Worm (Caenorhabditis elegans) whole organism, late embryonic: Measurements from ENCODE around the gene abu-13.

Source experiments
- F13H6.1 ChIP-seq: sonication (generic microtip); optimal IDR thresholded peaks from 2 replicates; lab custom pipeline; 2016; ENCODE audit warnings: missing genetic modification characterization, missing compliant biosample characterization
- ama-1 ChIP-seq: fragments of 150-350 bp; optimal IDR thresholded peaks from 2 replicates; lab custom pipeline; 2014
- ceh-34 ChIP-seq: sonication (generic microtip); optimal IDR thresholded peaks from 2 replicates; lab custom pipeline; 2016; ENCODE audit warnings: mild to moderate bottlenecking, missing genetic modification characterization, missing compliant biosample characterization
- dve-1 ChIP-seq: sonication (generic microtip); optimal IDR thresholded peaks from 2 replicates; lab custom pipeline; 2017; ENCODE audit warnings: antibody characterized with exemption, mild to moderate bottlenecking, missing genetic modification characterization, missing compliant biosample characterization
- ets-4 ChIP-seq: sonication (generic microtip); optimal IDR thresholded peaks from 2 replicates; lab custom pipeline; 2016; ENCODE audit warnings: missing genetic modification characterization, missing compliant biosample characterization
- fkh-10 ChIP-seq: fragments of 150-350 bp; optimal IDR thresholded peaks from 2 replicates; lab custom pipeline; 2014; ENCODE audit warnings: missing biosample characterization, missing genetic modification reagents, missing genetic modification characterization
- pha-4 ChIP-seq: fragments of 150-350 bp; optimal IDR thresholded peaks from 2 replicates; lab custom pipeline; 2018; ENCODE audit warnings: missing biosample characterization, missing genetic modification reagents, missing genetic modification characterization
- pqm-1 ChIP-seq: sonication (generic microtip); optimal IDR thresholded peaks from 2 replicates; lab custom pipeline; 2016; ENCODE audit warnings: missing genetic modification characterization, missing compliant biosample characterization
- unc-42 ChIP-seq: sonication (generic microtip); optimal IDR thresholded peaks from 2 replicates; lab custom pipeline; 2016; ENCODE audit warnings: missing genotype, missing genetic modification characterization, missing compliant biosample characterization
- zip-5 ChIP-seq: sonication (generic microtip); optimal IDR thresholded peaks from 2 replicates; lab custom pipeline; 2016; ENCODE audit warnings: missing genetic modification characterization, missing compliant biosample characterization

DNA sequence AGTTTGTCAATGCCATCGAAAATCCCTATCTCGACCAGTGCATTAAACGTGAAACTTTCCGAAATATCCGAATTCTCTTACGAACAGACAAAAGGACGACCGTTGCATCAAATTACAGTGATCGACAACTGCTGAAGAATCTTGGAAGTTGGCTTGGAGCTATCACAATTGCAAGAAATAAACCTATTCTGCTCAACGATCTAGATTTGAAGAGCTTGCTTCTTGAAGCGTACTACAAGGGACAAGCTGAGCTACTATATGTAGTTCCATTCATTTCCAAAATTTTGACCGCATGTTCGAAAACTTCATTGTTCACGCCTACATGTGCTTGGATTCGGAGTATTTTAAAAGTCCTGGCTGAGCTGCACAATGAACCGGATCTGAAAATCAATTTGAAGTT is 8.3 kb upstream of the abu-13 start:
- TF ChIP-seq ceh-34 (no peak), ets-4 (tag; lab: Kevin White, UChicago) (no peak), dve-1 (no peak), fkh-10 (GFP tag; lab: Kevin White, UChicago) (no peak), zip-5 (tag; lab: Kevin White, UChicago) (no peak), pqm-1 (tag; lab: Kevin White, UChicago) (no peak), pha-4 (tag; lab: Kevin White, UChicago) (no peak), ama-1 (lab: Kevin White, UChicago) (no peak), F13H6.1 (tag; lab: Kevin White, UChicago) (no peak), unc-42 (tag; lab: Kevin White, UChicago) (no peak)
